Worm (Caenorhabditis elegans): ENCODE results near the gene puf-3.

The puf-3 gene

ce11 chrIV:13510049-13510448 lies 1.9 kb downstream of the puf-3 start:
- TF ChIP-seq mab-5 (tag; optimal IDR thresholded peaks at IDR 0.05) (no peak), hlh-1 (tag; optimal IDR thresholded peaks at IDR 0.05) (no peak), sem-2 (GFP tag; optimal IDR thresholded peaks at IDR 0.05) (no peak), ham-2 (GFP tag; optimal IDR thresholded peaks at IDR 0.05) (no peak), sptf-1 (tag; optimal IDR thresholded peaks at IDR 0.05) (no peak), ceh-83 (GFP tag; optimal IDR thresholded peaks at IDR 0.05) (no peak), flh-1 (GFP tag; optimal IDR thresholded peaks at IDR 0.05) (no peak), mep-1 (tag; optimal IDR thresholded peaks at IDR 0.05) (no peak), drap-1 (GFP tag; optimal IDR thresholded peaks at IDR 0.05) (no peak), unc-39 (tag; optimal IDR thresholded peaks at IDR 0.05) (no peak), tbx-8 (GFP tag; optimal IDR thresholded peaks at IDR 0.05) (no peak), nhr-76 (tag; optimal IDR thresholded peaks at IDR 0.05) (no peak), unc-120 (tag; optimal IDR thresholded peaks at IDR 0.05; ENCODE audit: poor library complexity, severe bottlenecking) (no peak)

ce11 chrIV:13508924-13509323 lies 3.0 kb downstream of the puf-3 start, which contains the start of gene afmd-2:
Gene afmd-2 (plus strand): TSS chrIV:13509224.
- TF ChIP-seq bed-3 (GFP tag; optimal IDR thresholded peaks at IDR 0.05) (no peak), ceh-39 (tag; optimal IDR thresholded peaks at IDR 0.05) (no peak), lin-32 (GFP tag; optimal IDR thresholded peaks at IDR 0.05) (no peak), ztf-11 (tag; optimal IDR thresholded peaks at IDR 0.05) (no peak), elt-1 (tag; optimal IDR thresholded peaks at IDR 0.05; ENCODE audit: borderline replicate concordance, insufficient read depth) (no peak), pha-4 (tag; optimal IDR thresholded peaks at IDR 0.05) (no peak), zip-8 (tag; optimal IDR thresholded peaks at IDR 0.05) (no peak), unc-62 (GFP tag; optimal IDR thresholded peaks at IDR 0.05) (no peak), nhr-12 (tag; optimal IDR thresholded peaks at IDR 0.05) (no peak)

ce11 chrIV:13505662-13506061 lies 6.3 kb downstream of the puf-3 start, which contains the start of gene nlp-17:
Gene nlp-17 (minus strand): TSS chrIV:13505762.
- TF ChIP-seq unc-62 (GFP tag; optimal IDR thresholded peaks at IDR 0.05) (no peak), tbx-8 (GFP tag; optimal IDR thresholded peaks at IDR 0.05) (no peak), lin-32 (GFP tag; optimal IDR thresholded peaks at IDR 0.05) (no peak), bed-3 (GFP tag; optimal IDR thresholded peaks at IDR 0.05) (no peak), ztf-11 (tag; optimal IDR thresholded peaks at IDR 0.05) (no peak), snpc-4 (tag; optimal IDR thresholded peaks at IDR 0.05) (no peak), hlh-1 (tag; optimal IDR thresholded peaks at IDR 0.05) (no peak), ceh-83 (GFP tag; optimal IDR thresholded peaks at IDR 0.05) (no peak), nhr-12 (tag; optimal IDR thresholded peaks at IDR 0.05) (no peak), elt-1 (tag; optimal IDR thresholded peaks at IDR 0.05; ENCODE audit: borderline replicate concordance, insufficient read depth) (no peak), mep-1 (tag; optimal IDR thresholded peaks at IDR 0.05) (no peak), ces-1 (GFP tag; optimal IDR thresholded peaks at IDR 0.05) (no peak)

ce11 chrIV:13505144-13505543 lies 6.8 kb downstream of the puf-3 start, which contains the start of gene seld-1:
Gene seld-1 (plus strand): TSS chrIV:13505444.
- TF ChIP-seq lin-13 (tag; optimal IDR thresholded peaks at IDR 0.05) (no peak), ceh-83 (GFP tag; optimal IDR thresholded peaks at IDR 0.05) (no peak), ceh-39 (tag; optimal IDR thresholded peaks at IDR 0.05) (no peak), unc-120 (tag; optimal IDR thresholded peaks at IDR 0.05; ENCODE audit: poor library complexity, severe bottlenecking) (no peak), lsy-2 (tag; optimal IDR thresholded peaks at IDR 0.05) (no peak)

ce11 chrIV:13502806-13503363 lies 9.1 kb downstream of the puf-3 start, which contains the start of gene tbc-9:
Gene tbc-9 (minus strand): TSS chrIV:13502856.
- TF ChIP-seq nhr-28 (tag; optimal IDR thresholded peaks at IDR 0.05) (no peak), unc-39 (tag; optimal IDR thresholded peaks at IDR 0.05) (no peak), ces-1 (GFP tag; optimal IDR thresholded peaks at IDR 0.05) (no peak), elt-1 (tag; optimal IDR thresholded peaks at IDR 0.05; ENCODE audit: borderline replicate concordance, insufficient read depth) (no peak), mab-5 (tag; optimal IDR thresholded peaks at IDR 0.05) (no peak), nhr-2 (tag; optimal IDR thresholded peaks at IDR 0.05) (no peak), hlh-1 (tag; optimal IDR thresholded peaks at IDR 0.05) (no peak), snpc-4 (tag; optimal IDR thresholded peaks at IDR 0.05) (no peak), lin-32 (GFP tag; optimal IDR thresholded peaks at IDR 0.05) (no peak), flh-1 (GFP tag; optimal IDR thresholded peaks at IDR 0.05) (no peak), drap-1 (GFP tag; optimal IDR thresholded peaks at IDR 0.05) (no peak), cnd-1 (tag; optimal IDR thresholded peaks at IDR 0.05) (no peak), ceh-39 (tag; optimal IDR thresholded peaks at IDR 0.05) (no peak), lin-13 (tag; optimal IDR thresholded peaks at IDR 0.05) (no peak), M03D4.4 (tag; optimal IDR thresholded peaks at IDR 0.05) (no peak)

Data from whole organism, mixed stage, embryonic.